Worm (Caenorhabditis elegans): ENCODE measurements around the gene C34F11.1.

The C34F11.1 gene

DNA sequence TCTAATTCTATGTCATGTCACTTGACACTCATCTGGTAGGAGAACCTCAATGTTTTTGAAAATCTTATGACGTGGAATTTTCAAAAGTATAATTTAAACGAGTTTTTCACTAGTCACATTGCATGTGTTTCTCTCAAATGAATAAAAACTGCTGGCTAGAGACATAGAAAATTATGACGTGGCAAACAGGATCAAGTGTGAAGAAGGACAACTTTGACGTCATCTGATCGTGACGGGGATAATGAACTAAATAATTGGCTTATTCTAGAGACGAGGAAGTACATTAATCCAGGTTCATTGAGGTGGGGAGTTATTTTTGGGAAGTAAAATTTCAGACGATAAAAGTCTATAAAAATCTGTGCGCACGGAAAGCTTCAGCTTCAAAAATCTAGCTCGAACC lies 29.6 kb upstream of the C34F11.1 start:
- no peak for TF ChIP-seq lsl-1 (GFP tag; optimal IDR thresholded peaks at IDR 0.05)
- TF ChIP-seq athp-1 (tag; optimal IDR thresholded peaks at IDR 0.05) = no peak
- TF ChIP-seq rpc-1 (optimal IDR thresholded peaks at IDR 0.05) = no peak
- no peak for TF ChIP-seq rpc-1 (tag; optimal IDR thresholded peaks at IDR 0.05)
- no peak for TF ChIP-seq let-607 (tag; optimal IDR thresholded peaks at IDR 0.05)
- no peak for TF ChIP-seq hlh-12 (tag; optimal IDR thresholded peaks at IDR 0.05)
- TF ChIP-seq ccch-3 (GFP tag; optimal IDR thresholded peaks at IDR 0.05) = no peak
- TF ChIP-seq lir-1 (GFP tag; conservative IDR thresholded peaks at IDR 0.05) = no peak
- TF ChIP-seq zfh-2 (GFP tag; conservative IDR thresholded peaks at IDR 0.05) = no peak
- no peak for TF ChIP-seq ztf-25 (GFP tag; IDR thresholded peaks at IDR 0.05)
- TF ChIP-seq B0336.3 (GFP tag; IDR thresholded peaks at IDR 0.05) = no peak
- no peak for TF ChIP-seq lin-40 (tag; optimal IDR thresholded peaks at IDR 0.05)
- no peak for TF ChIP-seq nhr-120 (GFP tag; IDR thresholded peaks at IDR 0.05)
- TF ChIP-seq snpc-1.1 (tag; optimal IDR thresholded peaks at IDR 0.05; ENCODE audit: insufficient read depth) = no peak
- no peak for TF ChIP-seq rec-8 (tag; optimal IDR thresholded peaks at IDR 0.05)
- TF ChIP-seq mxl-1 (tag; optimal IDR thresholded peaks at IDR 0.05) = no peak
- no peak for TF ChIP-seq sdz-38 (tag; optimal IDR thresholded peaks at IDR 0.05)
- TF ChIP-seq snpc-4 (GFP tag; optimal IDR thresholded peaks at IDR 0.05) = no peak
- no peak for TF ChIP-seq snpc-4 (tag; optimal IDR thresholded peaks at IDR 0.05)
- no peak for TF ChIP-seq nfyb-1 (GFP tag; IDR thresholded peaks at IDR 0.05)
- no peak for TF ChIP-seq aptf-3 (GFP tag; IDR thresholded peaks at IDR 0.05)
- no peak for TF ChIP-seq B0035.1 (tag; optimal IDR thresholded peaks at IDR 0.05)

DNA sequence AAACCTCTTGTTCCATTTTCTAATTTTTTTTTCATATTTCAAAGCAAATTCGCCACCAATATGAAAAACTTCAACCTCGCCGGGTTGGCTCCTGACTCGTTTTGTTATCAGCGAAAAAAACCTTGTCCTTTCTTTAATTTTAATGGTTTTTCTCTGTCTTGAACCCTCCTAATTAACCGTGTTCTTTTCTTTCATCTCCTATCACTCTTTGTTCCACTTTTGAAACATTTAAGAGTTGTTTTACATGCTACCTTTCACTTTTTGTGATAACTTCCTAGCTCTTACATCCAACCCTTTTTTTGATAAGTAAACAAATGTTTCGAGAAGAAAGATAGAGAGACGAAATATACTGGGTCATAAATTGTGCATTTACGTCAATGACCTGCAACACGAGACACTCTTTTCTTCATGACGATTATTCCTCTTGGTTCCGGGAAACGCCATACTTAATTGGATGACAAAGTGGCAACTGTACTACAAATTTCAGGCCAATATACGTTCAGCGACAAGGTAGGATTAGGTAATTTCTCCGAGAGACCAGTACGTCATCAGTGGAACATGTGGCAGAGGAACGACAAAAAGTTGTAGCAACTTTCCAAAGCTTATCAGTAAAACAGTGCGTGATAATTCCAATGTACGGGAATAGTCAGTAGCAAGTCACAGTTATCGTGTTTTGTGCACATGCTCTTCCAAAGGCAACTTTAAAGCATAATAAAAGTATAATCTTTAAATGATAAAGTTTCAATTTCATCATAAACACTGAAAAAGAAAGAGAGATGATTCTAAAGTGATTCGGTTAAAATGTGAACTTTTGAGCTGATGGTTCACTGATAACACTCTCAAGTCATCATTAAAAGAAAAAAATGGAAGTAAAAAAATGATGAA lies 27.9 kb upstream of the C34F11.1 start:
- TF ChIP-seq atf-7 (tag; optimal IDR thresholded peaks at IDR 0.05) (peak; percentile 77), ztf-22 (GFP tag; optimal IDR thresholded peaks at IDR 0.05) (peak; percentile 83), hmg-1.2 (GFP tag; IDR thresholded peaks at IDR 0.05) (0 out of 2 replicates have a peak, but pooled peaks have one; percentile 9), nhr-27 (tag; optimal IDR thresholded peaks at IDR 0.05) (no peak), ceh-100 (GFP tag; IDR thresholded peaks at IDR 0.05) (no peak), egl-44 (GFP tag; IDR thresholded peaks at IDR 0.05) (no peak), nhr-80 (tag; optimal IDR thresholded peaks at IDR 0.05) (peak; percentile 71), lin-40 (tag; optimal IDR thresholded peaks at IDR 0.05) (no peak), ztf-25 (GFP tag; IDR thresholded peaks at IDR 0.05) (no peak), lag-1 (GFP tag; IDR thresholded peaks at IDR 0.05) (no peak), F39B2.1 (GFP tag; IDR thresholded peaks at IDR 0.05) (no peak), ekl-4 (GFP tag; IDR thresholded peaks at IDR 0.05) (no peak), let-607 (tag; optimal IDR thresholded peaks at IDR 0.05) (peak in 1 of 2 experiments; percentile 8), Y79H2A.3 (GFP tag; conservative IDR thresholded peaks at IDR 0.05) (no peak), tbp1 (GFP tag; optimal IDR thresholded peaks at IDR 0.05) (peak; percentile 8), ceh-40 (GFP tag; IDR thresholded peaks at IDR 0.05) (no peak), rec-8 (tag; optimal IDR thresholded peaks at IDR 0.05) (no peak), cebp-1 (GFP tag; IDR thresholded peaks at IDR 0.05) (0 out of 2 replicates have a peak, but pooled peaks have one; percentile 51), cebp-1 (tag; optimal IDR thresholded peaks at IDR 0.05) (peak; percentile 30), madf-10 (tag; optimal IDR thresholded peaks at IDR 0.05) (no peak), dpff-1 (tag; optimal IDR thresholded peaks at IDR 0.05) (no peak), ZK185.1 (tag; optimal IDR thresholded peaks at IDR 0.05; ENCODE audit: poor library complexity, severe bottlenecking) (no peak), Y56A3A.18 (GFP tag; IDR thresholded peaks at IDR 0.05) (no peak)

Data from whole organism, young adult.